Fruit fly (Drosophila melanogaster) whole organism, embryonic: ENCODE results near the gene CG13920.

ENCODE experiments used
- Asciz ChIP-seq: fragments of 200-800 bp; sonication (Bioruptor generic); optimal IDR thresholded peaks from 2 replicates; lab custom pipeline; 2017; ENCODE audit warnings: missing biosample characterization, mild to moderate bottlenecking, missing genetic modification characterization, missing genetic modification reagents
- CG10431 ChIP-seq: fragments of 200-800 bp; sonication (Bioruptor generic); optimal IDR thresholded peaks from 3 replicates; lab custom pipeline; 2018; ENCODE audit warnings: missing biosample characterization, mild to moderate bottlenecking, missing genetic modification characterization
- CG12104 ChIP-seq: fragments of 200-800 bp; sonication (Bioruptor generic); optimal IDR thresholded peaks from 3 replicates; lab custom pipeline; 2016; ENCODE audit warnings: missing biosample characterization, missing genetic modification characterization
- CG13775 ChIP-seq: fragments of 200-800 bp; sonication (Bioruptor generic); optimal IDR thresholded peaks from 3 replicates; lab custom pipeline; 2017; ENCODE audit warnings: missing biosample characterization, mild to moderate bottlenecking, missing genetic modification characterization
- CG16813 ChIP-seq: fragments of 200-800 bp; sonication (Bioruptor generic); IDR thresholded peaks from 3 replicates; pipeline ENCODE4 v1.3.6; 2022; ENCODE audit warnings: missing biosample characterization, missing genetic modification characterization; ENCODE audit not compliant: partially characterized antibody
- CG17612 ChIP-seq: fragments of 200-800 bp; sonication (Bioruptor generic); IDR thresholded peaks from 2 replicates; pipeline ENCODE4 v1.3.6; 2022; ENCODE audit warnings: missing biosample characterization, missing genetic modification characterization
- CG17829 ChIP-seq: fragments of 200-800 bp; optimal IDR thresholded peaks from 2 replicates; lab custom pipeline; 2019; ENCODE audit warnings: missing biosample characterization, mild to moderate bottlenecking, missing genetic modification characterization, moderate library complexity
- CG18262 ChIP-seq: fragments of 200-800 bp; optimal IDR thresholded peaks from 3 replicates; lab custom pipeline; 2019; ENCODE audit warnings: missing biosample characterization, mild to moderate bottlenecking, missing genetic modification characterization, moderate library complexity
- CG18764 ChIP-seq: fragments of 200-800 bp; sonication (Bioruptor generic); optimal IDR thresholded peaks from 3 replicates; lab custom pipeline; 2016; ENCODE audit warnings: missing biosample characterization, missing genetic modification characterization
- CG2129 ChIP-seq: fragments of 200-800 bp; sonication (Bioruptor generic); IDR thresholded peaks from 2 replicates; pipeline ENCODE4 v1.3.6; 2022; ENCODE audit warnings: missing biosample characterization, missing genetic modification characterization; ENCODE audit not compliant: partially characterized antibody
- CG31441 ChIP-seq: fragments of 200-800 bp; sonication (Bioruptor generic); IDR thresholded peaks from 2 replicates; pipeline ENCODE4 v1.3.6; 2022; ENCODE audit warnings: missing biosample characterization, missing genetic modification characterization
- CG4424 ChIP-seq: fragments of 200-800 bp; sonication (Bioruptor generic); optimal IDR thresholded peaks from 3 replicates; lab custom pipeline; 2016; ENCODE audit warnings: missing biosample characterization, missing genetic modification characterization
- CG6175 ChIP-seq: fragments of 200-800 bp; sonication (Bioruptor generic); IDR thresholded peaks from 3 replicates; pipeline ENCODE4 v1.3.6; 2022; ENCODE audit warnings: missing biosample characterization, missing genetic modification characterization
- CG6683 ChIP-seq: fragments of 200-800 bp; sonication (Bioruptor generic); optimal IDR thresholded peaks from 2 replicates; lab custom pipeline; 2017; ENCODE audit warnings: missing biosample characterization, mild to moderate bottlenecking, missing genetic modification characterization, missing genetic modification reagents
- CG7372 ChIP-seq: fragments of 200-800 bp; sonication (Bioruptor generic); IDR thresholded peaks from 2 replicates; pipeline ENCODE4 v1.3.6; 2022; ENCODE audit warnings: missing biosample characterization, missing genetic modification characterization
- CG7928 ChIP-seq: fragments of 200-800 bp; sonication (Bioruptor generic); optimal IDR thresholded peaks from 2 replicates; lab custom pipeline; 2017; ENCODE audit warnings: missing biosample characterization, mild to moderate bottlenecking, missing genetic modification characterization
- CG8478 ChIP-seq: fragments of >200 bp; optimal IDR thresholded peaks from 2 replicates; lab custom pipeline; 2018
- CG8944 ChIP-seq: fragments of 200-800 bp; sonication (Bioruptor generic); optimal IDR thresholded peaks from 3 replicates; lab custom pipeline; 2016; ENCODE audit warnings: missing biosample characterization, missing genetic modification characterization
- CG9817 ChIP-seq: fragments of 200-800 bp; sonication (Bioruptor generic); optimal IDR thresholded peaks from 2 replicates; lab custom pipeline; 2018; ENCODE audit warnings: missing biosample characterization, mild to moderate bottlenecking, missing genetic modification characterization, moderate library complexity
- CG9932 ChIP-seq: fragments of 200-800 bp; sonication (Bioruptor generic); IDR thresholded peaks from 2 replicates; pipeline ENCODE4 v1.3.6; 2022; ENCODE audit warnings: missing biosample characterization, missing genetic modification characterization
- CHES-1-like ChIP-seq: fragments of 200-800 bp; sonication (Bioruptor generic); optimal IDR thresholded peaks from 2 replicates; lab custom pipeline; 2016; ENCODE audit warnings: missing biosample characterization, missing genetic modification characterization
- Elba2 ChIP-seq: fragments of 200-800 bp; sonication (Bioruptor generic); optimal IDR thresholded peaks from 3 replicates; lab custom pipeline; 2016; ENCODE audit warnings: missing biosample characterization, missing genetic modification characterization
- Gug ChIP-seq: fragments of 200-800 bp; sonication (Bioruptor generic); IDR thresholded peaks from 4 replicates; pipeline ENCODE4 v1.3.6; 2022; ENCODE audit warnings: missing biosample characterization, missing genetic modification characterization
- Hmr ChIP-seq: fragments of 200-800 bp; sonication (Bioruptor generic); optimal IDR thresholded peaks from 3 replicates; lab custom pipeline; 2017; ENCODE audit warnings: mild to moderate bottlenecking, missing biosample characterization, missing genetic modification reagents, missing genetic modification characterization
- Jarid2 ChIP-seq: fragments of 200-800 bp; sonication (Bioruptor generic); optimal IDR thresholded peaks from 3 replicates; lab custom pipeline; 2017; ENCODE audit warnings: mild to moderate bottlenecking, missing biosample characterization, missing genetic modification reagents, missing genetic modification characterization
- Lim3 ChIP-seq: fragments of 200-800 bp; sonication (Bioruptor generic); IDR thresholded peaks from 2 replicates; pipeline ENCODE4 v1.3.6; 2022; ENCODE audit warnings: missing biosample characterization, missing genetic modification characterization
- Oaz ChIP-seq: fragments of 200-800 bp; sonication (Bioruptor generic); IDR thresholded peaks from 2 replicates; pipeline ENCODE4 v1.3.6; 2022; ENCODE audit warnings: missing biosample characterization, missing genetic modification characterization
- Sin3A ChIP-seq: fragments of >200 bp; optimal IDR thresholded peaks from 2 replicates; lab custom pipeline; 2018
- Sry-δ ChIP-seq: fragments of 200-800 bp; sonication (Bioruptor generic); optimal IDR thresholded peaks from 2 replicates; lab custom pipeline; 2016; ENCODE audit warnings: missing biosample characterization, missing genetic modification characterization
- bigmax ChIP-seq: fragments of 200-800 bp; sonication (Bioruptor generic); optimal IDR thresholded peaks from 2 replicates; lab custom pipeline; 2018; ENCODE audit warnings: missing biosample characterization, mild to moderate bottlenecking, missing genetic modification characterization
- chinmo ChIP-seq: fragments of 200-800 bp; sonication (Bioruptor generic); IDR thresholded peaks from 4 replicates; pipeline ENCODE4 v1.3.6; 2022; ENCODE audit warnings: missing biosample characterization, missing genetic modification characterization; ENCODE audit not compliant: partially characterized antibody
- dimm ChIP-seq: fragments of 200-800 bp; sonication (Bioruptor generic); IDR thresholded peaks from 2 replicates; pipeline ENCODE4 v1.3.6; 2022; ENCODE audit warnings: missing biosample characterization, missing genetic modification characterization
- dpn ChIP-seq, 2 experiments: fragments of 200-800 bp; sonication (Bioruptor generic); optimal IDR thresholded peaks; 3 replicates each; lab custom pipeline; 2016; ENCODE audit warnings: missing biosample characterization in 2 of 2, missing genetic modification characterization in 2 of 2
- ems ChIP-seq: fragments of 200-800 bp; sonication (Bioruptor generic); optimal IDR thresholded peaks from 3 replicates; lab custom pipeline; 2016; ENCODE audit warnings: missing biosample characterization, missing genetic modification characterization
- fru ChIP-seq: fragments of >200 bp; optimal IDR thresholded peaks from 2 replicates; lab custom pipeline; 2017
- fu2 ChIP-seq: fragments of 200-800 bp; sonication (Bioruptor generic); optimal IDR thresholded peaks from 2 replicates; lab custom pipeline; 2016; ENCODE audit warnings: missing biosample characterization, missing genetic modification characterization
- gt ChIP-seq: fragments of 200-800 bp; sonication (Bioruptor generic); IDR thresholded peaks from 2 replicates; pipeline ENCODE4 v1.3.6; 2022; ENCODE audit warnings: missing biosample characterization, missing genetic modification characterization
- lab ChIP-seq: fragments of 200-800 bp; sonication (Bioruptor generic); optimal IDR thresholded peaks from 3 replicates; lab custom pipeline; 2017; ENCODE audit warnings: missing biosample characterization, missing genetic modification characterization, mild to moderate bottlenecking, moderate library complexity, missing genetic modification reagents
- nmo ChIP-seq: fragments of 200-800 bp; sonication (Bioruptor generic); optimal IDR thresholded peaks from 2 replicates; lab custom pipeline; 2018; ENCODE audit warnings: missing biosample characterization, mild to moderate bottlenecking, missing genetic modification characterization, moderate library complexity
- otp ChIP-seq: fragments of 200-800 bp; sonication (Bioruptor generic); IDR thresholded peaks from 3 replicates; pipeline ENCODE4, ENCODE4 v1.3.6; 2022; ENCODE audit warnings: missing biosample characterization, missing genetic modification characterization
- pfk ChIP-seq: fragments of 200-800 bp; sonication (Bioruptor generic); optimal IDR thresholded peaks from 2 replicates; lab custom pipeline; 2018; ENCODE audit warnings: missing biosample characterization, mild to moderate bottlenecking, missing genetic modification characterization, moderate library complexity
- psq ChIP-seq: fragments of 200-800 bp; sonication (Bioruptor generic); optimal IDR thresholded peaks from 2 replicates; lab custom pipeline; 2017; ENCODE audit warnings: missing biosample characterization, missing genetic modification characterization
- ranshi ChIP-seq: fragments of 200-800 bp; sonication (Bioruptor generic); IDR thresholded peaks from 2 replicates; pipeline ENCODE4 v1.3.6; 2022; ENCODE audit warnings: missing biosample characterization, missing genetic modification characterization
- sens-2 ChIP-seq: fragments of 200-800 bp; sonication (Bioruptor generic); IDR thresholded peaks from 2 replicates; pipeline ENCODE4 v1.3.6; 2022; ENCODE audit warnings: missing biosample characterization, missing genetic modification characterization
- sima ChIP-seq: fragments of 200-800 bp; sonication (Bioruptor generic); optimal IDR thresholded peaks from 2 replicates; lab custom pipeline; 2016; ENCODE audit warnings: missing biosample characterization, missing genetic modification characterization
- sisA ChIP-seq: fragments of 200-800 bp; sonication (Bioruptor generic); IDR thresholded peaks from 2 replicates; pipeline ENCODE4 v1.3.6; 2022; ENCODE audit warnings: missing biosample characterization, missing genetic modification characterization
- tin ChIP-seq: fragments of 200-800 bp; sonication (Bioruptor generic); optimal IDR thresholded peaks from 3 replicates; lab custom pipeline; 2016; ENCODE audit warnings: missing biosample characterization, missing genetic modification characterization
- trem ChIP-seq: fragments of 200-800 bp; optimal IDR thresholded peaks from 3 replicates; lab custom pipeline; 2019; ENCODE audit warnings: missing biosample characterization, mild to moderate bottlenecking, missing genetic modification characterization, moderate library complexity
- unc-4 ChIP-seq: fragments of 200-800 bp; sonication (Bioruptor generic); IDR thresholded peaks from 2 replicates; pipeline ENCODE4 v1.3.6; 2022; ENCODE audit warnings: missing biosample characterization, missing genetic modification characterization; ENCODE audit not compliant: partially characterized antibody
- vvl ChIP-seq: fragments of 200-800 bp; sonication (Bioruptor generic); IDR thresholded peaks from 2 replicates; pipeline ENCODE4 v1.3.6; 2022; ENCODE audit warnings: missing biosample characterization, missing genetic modification characterization
- wdn ChIP-seq: fragments of 200-800 bp; sonication (Bioruptor generic); IDR thresholded peaks from 2 replicates; pipeline ENCODE4 v1.3.6; 2022; ENCODE audit warnings: missing biosample characterization, missing genetic modification characterization

Gene CG13920

DNA sequence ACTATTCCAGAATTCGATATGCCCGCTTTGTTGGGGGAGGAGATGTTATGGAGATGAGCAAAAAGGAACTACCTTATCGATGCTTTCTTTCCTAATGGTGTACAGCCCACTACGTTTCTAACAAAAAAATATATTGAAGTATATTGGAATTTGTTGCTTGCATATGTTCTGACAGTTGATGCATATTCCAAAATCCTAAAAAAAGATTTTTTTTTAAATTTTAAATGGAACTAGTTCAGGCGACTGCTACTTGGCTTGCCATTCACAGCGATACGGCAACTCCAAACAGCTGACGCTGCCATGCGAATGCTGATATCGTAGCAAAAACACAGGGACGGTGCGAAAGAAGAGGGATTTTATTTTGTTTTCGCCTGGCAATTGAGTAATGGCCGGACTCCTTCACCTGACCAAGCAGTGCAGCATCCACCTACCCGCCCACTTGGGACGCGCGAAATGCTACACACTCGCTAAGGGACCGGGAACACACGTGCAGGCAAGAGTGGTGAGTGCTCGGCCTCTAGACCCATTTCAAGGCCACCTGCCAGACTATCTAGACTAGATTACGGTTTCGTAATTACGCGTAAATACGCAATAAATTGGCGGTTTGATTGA is 30.5 kb upstream of the CG13920 start, which contains the start of the genes CG13926, ABCB7 and CG33230 (continued):
- TF ChIP-seq CG2129, result no peak; the same call in 1 of the 2 replicates
- TF ChIP-seq CG6683 (GFP tag; lab: Kevin White, UChicago), result no peak
- no peak for TF ChIP-seq CG18764 (GFP tag; lab: Kevin White, UChicago)
- TF ChIP-seq pfk, result no peak
- TF ChIP-seq Sin3A (lab: Kevin White, UChicago), result peak; percentile 64
- TF ChIP-seq Elba2 (GFP tag; lab: Kevin White, UChicago), result no peak
- TF ChIP-seq CG17829 (tag; lab: Kevin White, UChicago), result peak; percentile 34
- no peak for TF ChIP-seq Lim3 (GFP tag; lab: Robert Waterston, UW)
- peak; percentile 35 for TF ChIP-seq CG13775 (GFP tag; lab: Kevin White, UChicago)
- no peak; the same call in 1 of the 2 replicates for TF ChIP-seq CG31441 (GFP tag; lab: Robert Waterston, UW)
- TF ChIP-seq fu2 (GFP tag; lab: Kevin White, UChicago), result peak; percentile 6
- 0 out of 2 replicates have a peak, but pooled peaks have one; percentile 19 for TF ChIP-seq sisA (GFP tag; lab: Robert Waterston, UW)
- peak; percentile 56 for TF ChIP-seq nmo (GFP tag; lab: Kevin White, UChicago)
- peak; percentile 16 for TF ChIP-seq CHES-1-like
- no peak for TF ChIP-seq bigmax (GFP tag; lab: Kevin White, UChicago)
- no peak for TF ChIP-seq Oaz (GFP tag; lab: Robert Waterston, UW)
- TF ChIP-seq Sry-δ (GFP tag; lab: Kevin White, UChicago), result peak; percentile 43
- 0 out of 2 replicates have a peak, but pooled peaks have one; percentile 38 for TF ChIP-seq unc-4 (GFP tag; lab: Robert Waterston, UW)
- peak; percentile 23 for TF ChIP-seq tin
- TF ChIP-seq CG17612 (GFP tag; lab: Robert Waterston, UW), result no peak
- TF ChIP-seq fru (lab: Kevin White, UChicago), result no peak
- peak; percentile 43; the same call in 1 of the 3 replicates for TF ChIP-seq CG16813 (GFP tag; lab: Robert Waterston, UW)
- no peak for TF ChIP-seq Jarid2 (GFP tag; lab: Kevin White, UChicago)
- TF ChIP-seq lab (GFP tag; lab: Kevin White, UChicago), result peak; percentile 31
- TF ChIP-seq sima (GFP tag; lab: Kevin White, UChicago), result no peak
- peak; percentile 53; the same call in 1 of the 2 replicates for TF ChIP-seq CG9932
- no peak for TF ChIP-seq CG18262
- TF ChIP-seq dimm, result no peak
- peak; percentile 44 for TF ChIP-seq CG4424 (GFP tag; lab: Kevin White, UChicago)
- TF ChIP-seq CG7928 (GFP tag; lab: Kevin White, UChicago), result no peak
- TF ChIP-seq CG10431 (GFP tag; lab: Kevin White, UChicago), result peak; percentile 25
- no peak for TF ChIP-seq ems (GFP tag; lab: Kevin White, UChicago)
- TF ChIP-seq wdn (GFP tag; lab: Robert Waterston, UW), result no peak
- no peak for TF ChIP-seq CG8478 (lab: Kevin White, UChicago)
- peak; percentile 32; the same call in 1 of the 2 replicates for TF ChIP-seq vvl (GFP tag; lab: Robert Waterston, UW)
- TF ChIP-seq CG6175 (GFP tag; lab: Robert Waterston, UW), result no peak
- TF ChIP-seq trem (tag; lab: Kevin White, UChicago), result peak; percentile 65
- TF ChIP-seq CG12104 (GFP tag; lab: Kevin White, UChicago), result no peak
- TF ChIP-seq psq, result no peak
- TF ChIP-seq ranshi (GFP tag; lab: Robert Waterston, UW), result no peak
- no peak for TF ChIP-seq CG8944 (GFP tag; lab: Kevin White, UChicago)
- no peak for TF ChIP-seq Asciz
- no peak for TF ChIP-seq sens-2 (GFP tag; lab: Robert Waterston, UW)
- TF ChIP-seq chinmo, result 0 out of 4 replicates have a peak, but pooled peaks have one; percentile 18
- peak; percentile 6 for TF ChIP-seq CG9817 (tag; lab: Kevin White, UChicago)
- TF ChIP-seq Hmr (GFP tag; lab: Kevin White, UChicago), result peak; percentile 31
- TF ChIP-seq otp (GFP tag; lab: Robert Waterston, UW), result no peak
- peak; percentile 6 to 23 for TF ChIP-seq dpn (GFP tag; optimal IDR thresholded peaks at IDR 0.05; lab: Kevin White, UChicago)
- no peak for TF ChIP-seq CG7372
- peak; percentile 43; the same call in 1 of the 4 replicates for TF ChIP-seq Gug (GFP tag; lab: Robert Waterston, UW)
- no peak for TF ChIP-seq gt (GFP tag; lab: Robert Waterston, UW)
